Fruit fly (Drosophila melanogaster): Measurements from ENCODE around the gene PTPMT1.

PTPMT1 gene

dm6 chr3R:23786768-23787631 is 28.9 kb downstream of the PTPMT1 start (continued):
- TF ChIP-seq Eip74EF (GFP tag; optimal IDR thresholded peaks at IDR 0.05), result no peak
- peak; percentile 19; the same call in 1 of the 2 replicates for TF ChIP-seq lmd (GFP tag; IDR thresholded peaks at IDR 0.05)
- TF ChIP-seq CG12236 (GFP tag; optimal IDR thresholded peaks at IDR 0.05), result no peak
- TF ChIP-seq CG9932 (GFP tag; IDR thresholded peaks at IDR 0.05), result no peak
- no peak for TF ChIP-seq CG1233 (GFP tag; optimal IDR thresholded peaks at IDR 0.05)
- TF ChIP-seq CG13424 (tag; optimal IDR thresholded peaks at IDR 0.05), result no peak
- TF ChIP-seq Meics (GFP tag; optimal IDR thresholded peaks at IDR 0.05), result no peak
- no peak for TF ChIP-seq Dfd (GFP tag; optimal IDR thresholded peaks at IDR 0.05)
- TF ChIP-seq CG17328 (GFP tag; IDR thresholded peaks at IDR 0.05), result no peak
- TF ChIP-seq CG11723 (GFP tag; optimal IDR thresholded peaks at IDR 0.05), result no peak
- TF ChIP-seq CG3995 (GFP tag; optimal IDR thresholded peaks at IDR 0.05), result peak; percentile 66
- TF ChIP-seq CG11247 (GFP tag; IDR thresholded peaks at IDR 0.05), result no peak
- TF ChIP-seq CG10959 (GFP tag; IDR thresholded peaks at IDR 0.05), result peak; percentile 29; the same call in 1 of the 2 replicates
- TF ChIP-seq Hr78 (GFP tag; optimal IDR thresholded peaks at IDR 0.05), result peak in 1 of 2 experiments; percentile 25
- no peak for TF ChIP-seq al (GFP tag; IDR thresholded peaks at IDR 0.05)
- no peak for TF ChIP-seq grau (tag; optimal IDR thresholded peaks at IDR 0.05)
- no peak for TF ChIP-seq tap (tag; optimal IDR thresholded peaks at IDR 0.05)
- TF ChIP-seq CG6791 (GFP tag; IDR thresholded peaks at IDR 0.05; ENCODE audit: partially characterized antibody), result no peak
- TF ChIP-seq hkb (optimal IDR thresholded peaks at IDR 0.05), result no peak
- TF ChIP-seq hkb (GFP tag; IDR thresholded peaks at IDR 0.05), result 0 out of 2 replicates have a peak, but pooled peaks have one; percentile 7
- TF ChIP-seq Elba2 (GFP tag; optimal IDR thresholded peaks at IDR 0.05), result no peak
- TF ChIP-seq CG4424 (GFP tag; optimal IDR thresholded peaks at IDR 0.05), result peak; percentile 55
- TF ChIP-seq Rx (GFP tag; IDR thresholded peaks at IDR 0.05), result no peak
- no peak for TF ChIP-seq CHES-1-like (GFP tag; optimal IDR thresholded peaks at IDR 0.05)
- no peak for TF ChIP-seq B-H1 (GFP tag; IDR thresholded peaks at IDR 0.05)
- no peak for TF ChIP-seq Fer3 (tag; optimal IDR thresholded peaks at IDR 0.05)
- no peak for TF ChIP-seq sna (GFP tag; IDR thresholded peaks at IDR 0.05; ENCODE audit: partially characterized antibody)
- peak; percentile 39 for TF ChIP-seq zf30C (GFP tag; optimal IDR thresholded peaks at IDR 0.05)
- TF ChIP-seq CG18262 (tag; optimal IDR thresholded peaks at IDR 0.05), result peak; percentile 54
- no peak for TF ChIP-seq gsb (GFP tag; IDR thresholded peaks at IDR 0.05)
- TF ChIP-seq Opbp (GFP tag; IDR thresholded peaks at IDR 0.05; ENCODE audit: partially characterized antibody), result no peak
- TF ChIP-seq ase (GFP tag; IDR thresholded peaks at IDR 0.05), result no peak
- TF ChIP-seq Ets97D (GFP tag; optimal IDR thresholded peaks at IDR 0.05), result no peak
- no peak for TF ChIP-seq CG9437 (GFP tag; optimal IDR thresholded peaks at IDR 0.05)
- no peak for TF ChIP-seq CG10543 (GFP tag; optimal IDR thresholded peaks at IDR 0.05)
- no peak for TF ChIP-seq salm (tag; optimal IDR thresholded peaks at IDR 0.05)
- TF ChIP-seq chm (GFP tag; IDR thresholded peaks at IDR 0.05), result no peak
- peak; percentile 17 for TF ChIP-seq CG7839 (tag; optimal IDR thresholded peaks at IDR 0.05)
- TF ChIP-seq CG3407 (GFP tag; optimal IDR thresholded peaks at IDR 0.05), result no peak
- TF ChIP-seq Rfx (GFP tag; IDR thresholded peaks at IDR 0.05), result no peak
- no peak for TF ChIP-seq pho (GFP tag; optimal IDR thresholded peaks at IDR 0.05)
- no peak for TF ChIP-seq dimm (GFP tag; IDR thresholded peaks at IDR 0.05)
- TF ChIP-seq CG12942 (GFP tag; optimal IDR thresholded peaks at IDR 0.05), result no peak
- TF ChIP-seq Med (GFP tag), result peak; percentile 41
- TF ChIP-seq Dbx (GFP tag; IDR thresholded peaks at IDR 0.05), result no peak
- TF ChIP-seq oc (tag; optimal IDR thresholded peaks at IDR 0.05), result no peak
